Fruit fly (Drosophila melanogaster): Measurements from ENCODE around the gene Hpf1.

Gene Hpf1

dm6 chr3R:5742278-5743196, 49.1 kb upstream of the Hpf1 start, which contains the start of the genes Sym and Madm (continued):
- peak; percentile 16 for TF ChIP-seq CG12155 (GFP tag; optimal IDR thresholded peaks at IDR 0.05)
- TF ChIP-seq Lhr (GFP tag; optimal IDR thresholded peaks at IDR 0.05): no peak
- TF ChIP-seq CG18619 (GFP tag; optimal IDR thresholded peaks at IDR 0.05): no peak
- TF ChIP-seq CG17385 (GFP tag; optimal IDR thresholded peaks at IDR 0.05): no peak
- TF ChIP-seq B-H2 (GFP tag; optimal IDR thresholded peaks at IDR 0.05): no peak
- TF ChIP-seq psq (GFP tag; optimal IDR thresholded peaks at IDR 0.05): peak; percentile 1
- TF ChIP-seq pum (GFP tag; optimal IDR thresholded peaks at IDR 0.05): peak; percentile 60
- no peak for TF ChIP-seq Hr39 (optimal IDR thresholded peaks at IDR 0.05)
- no peak for TF ChIP-seq h (optimal IDR thresholded peaks at IDR 0.05)
- TF ChIP-seq nau (GFP tag; optimal IDR thresholded peaks at IDR 0.05): no peak
- TF ChIP-seq CG14441 (GFP tag; IDR thresholded peaks at IDR 0.05): 0 out of 2 replicates have a peak, but pooled peaks have one; percentile 20
- TF ChIP-seq CG8089 (GFP tag; optimal IDR thresholded peaks at IDR 0.05): no peak
- peak; percentile 18 for TF ChIP-seq NC2β (GFP tag; optimal IDR thresholded peaks at IDR 0.05)
- peak; percentile 38; the same call in 1 of the 2 replicates for TF ChIP-seq bbx (GFP tag; IDR thresholded peaks at IDR 0.05; ENCODE audit: partially characterized antibody)
- TF ChIP-seq HLH3B (GFP tag; IDR thresholded peaks at IDR 0.05): peak; percentile 5; the same call in 1 of the 2 replicates
- peak; percentile 21 for TF ChIP-seq CG18764 (GFP tag; optimal IDR thresholded peaks at IDR 0.05)
- no peak for TF ChIP-seq Eip74EF (GFP tag; optimal IDR thresholded peaks at IDR 0.05)
- peak; percentile 83 for TF ChIP-seq Doc3 (GFP tag; IDR thresholded peaks at IDR 0.05; ENCODE audit: partially characterized antibody)
- peak; percentile 80 for TF ChIP-seq CG15514 (GFP tag; optimal IDR thresholded peaks at IDR 0.05)
- peak; percentile 54 for TF ChIP-seq vfl (GFP tag; optimal IDR thresholded peaks at IDR 0.05)
- TF ChIP-seq pfk (GFP tag; optimal IDR thresholded peaks at IDR 0.05): no peak
- TF ChIP-seq stwl (tag; optimal IDR thresholded peaks at IDR 0.05): peak; percentile 51
- no peak for TF ChIP-seq CG17612 (GFP tag; IDR thresholded peaks at IDR 0.05)
- TF ChIP-seq Vsx1 (GFP tag; optimal IDR thresholded peaks at IDR 0.05): no peak
- TF ChIP-seq CG1603 (tag; optimal IDR thresholded peaks at IDR 0.05): no peak
- peak; percentile 17 for TF ChIP-seq CG33213 (GFP tag; optimal IDR thresholded peaks at IDR 0.05)
- TF ChIP-seq CG12659 (GFP tag; optimal IDR thresholded peaks at IDR 0.05): peak; percentile 56
- TF ChIP-seq Doc2 (GFP tag; IDR thresholded peaks at IDR 0.05): no peak
- TF ChIP-seq CG7745 (tag; optimal IDR thresholded peaks at IDR 0.05): no peak
- TF ChIP-seq scrt (GFP tag; optimal IDR thresholded peaks at IDR 0.05): peak; percentile 22
- no peak for TF ChIP-seq ash1 (GFP tag; optimal IDR thresholded peaks at IDR 0.05)
- no peak for TF ChIP-seq Fer3 (tag; optimal IDR thresholded peaks at IDR 0.05)
- no peak for TF ChIP-seq pan (optimal IDR thresholded peaks at IDR 0.05)
- no peak for TF ChIP-seq pan (GFP tag; optimal IDR thresholded peaks at IDR 0.05 in 1 of 2, IDR thresholded peaks at IDR 0.05 in 1 of 2)
- TF ChIP-seq chn (GFP tag; optimal IDR thresholded peaks at IDR 0.05): peak; percentile 5
- peak in 1 of 2 experiments; percentile 39 for TF ChIP-seq tll (GFP tag; optimal IDR thresholded peaks at IDR 0.05)
- peak; percentile 36; the same call in 1 of the 2 replicates for TF ChIP-seq CG3847 (GFP tag; IDR thresholded peaks at IDR 0.05)
- no peak for TF ChIP-seq NFAT (GFP tag; IDR thresholded peaks at IDR 0.05)
- peak; percentile 90 for TF ChIP-seq Scr (GFP tag; IDR thresholded peaks at IDR 0.05; ENCODE audit: partially characterized antibody)
- no peak for TF ChIP-seq B-H1 (GFP tag; IDR thresholded peaks at IDR 0.05)
- peak; percentile 53 for TF ChIP-seq Myb (GFP tag; optimal IDR thresholded peaks at IDR 0.05)
- peak; percentile 49 for TF ChIP-seq CG7271 (tag; optimal IDR thresholded peaks at IDR 0.05)
- TF ChIP-seq Fer2 (tag; optimal IDR thresholded peaks at IDR 0.05): no peak
- no peak for TF ChIP-seq Blimp-1 (GFP tag; optimal IDR thresholded peaks at IDR 0.05)
- TF ChIP-seq croc (GFP tag; conservative IDR thresholded peaks at IDR 0.05): no peak
- TF ChIP-seq CG6254 (GFP tag; optimal IDR thresholded peaks at IDR 0.05): no peak
- no peak for TF ChIP-seq Bdp1 (GFP tag; optimal IDR thresholded peaks at IDR 0.05)
- TF ChIP-seq CG11723 (GFP tag; optimal IDR thresholded peaks at IDR 0.05): no peak

Measured in whole organism, embryonic.